Worm (Caenorhabditis elegans) whole organism, early embryonic: Measurements from ENCODE around the gene cah-4.

Experiments
- B0310.2 ChIP-seq: sonication (generic microtip); optimal IDR thresholded peaks from 2 replicates; lab custom pipeline; 2016; ENCODE audit warnings: mild to moderate bottlenecking, missing genetic modification characterization, missing compliant biosample characterization
- F13C5.2 ChIP-seq: sonication (generic microtip); optimal IDR thresholded peaks from 2 replicates; lab custom pipeline; 2017; ENCODE audit warnings: mild to moderate bottlenecking, missing genetic modification characterization, inconsistent platforms, missing compliant biosample characterization
- aly-1 ChIP-seq: sonication (generic microtip); optimal IDR thresholded peaks from 2 replicates; lab custom pipeline; 2016; ENCODE audit warnings: missing genetic modification characterization, missing compliant biosample characterization
- ama-1 ChIP-seq: fragments of 150-350 bp; optimal IDR thresholded peaks from 2 replicates; lab custom pipeline; 2014
- ceh-36 ChIP-seq: sonication (generic microtip); optimal IDR thresholded peaks from 2 replicates; lab custom pipeline; 2016; ENCODE audit warnings: missing genetic modification characterization, inconsistent platforms, missing compliant biosample characterization
- ets-7 ChIP-seq: sonication (generic microtip); optimal IDR thresholded peaks from 2 replicates; lab custom pipeline; 2016; ENCODE audit warnings: missing genotype, missing genetic modification characterization, missing compliant biosample characterization
- flt-1 ChIP-seq: fragments of 200-800 bp; sonication (Bioruptor generic); IDR thresholded peaks from 2 replicates; pipeline ENCODE4 v1.3.6; 2022; ENCODE audit warnings: missing genetic modification characterization, missing compliant biosample characterization
- hmbx-1 ChIP-seq: sonication (generic microtip); optimal IDR thresholded peaks from 2 replicates; lab custom pipeline; 2016; ENCODE audit warnings: mild to moderate bottlenecking, missing genetic modification characterization, missing compliant biosample characterization
- hmg-4 ChIP-seq: fragments of 200-800 bp; sonication (Bioruptor generic); optimal IDR thresholded peaks from 2 replicates; lab custom pipeline; 2018; ENCODE audit warnings: mild to moderate bottlenecking, missing genetic modification characterization, missing compliant biosample characterization
- pes-1 ChIP-seq: fragments of 200-800 bp; sonication (Bioruptor generic); IDR thresholded peaks from 2 replicates; pipeline ENCODE4 v1.3.6; 2022; ENCODE audit warnings: missing genetic modification reagents, missing genetic modification characterization, missing compliant biosample characterization
- scrt-1 ChIP-seq: fragments of 200-800 bp; sonication (Bioruptor generic); IDR thresholded peaks from 2 replicates; pipeline ENCODE4 v1.3.6; 2022; ENCODE audit warnings: missing genetic modification characterization, missing compliant biosample characterization
- sea-1 ChIP-seq: fragments of 200-800 bp; sonication (Bioruptor generic); conservative IDR thresholded peaks from 2 replicates; pipeline ENCODE4 v1.3.6; 2022; ENCODE audit warnings: missing genetic modification characterization, missing compliant biosample characterization
- tbx-11 ChIP-seq: fragments of 200-800 bp; sonication (Bioruptor generic); IDR thresholded peaks from 2 replicates; pipeline ENCODE4 v1.3.6; 2022; ENCODE audit warnings: missing genetic modification characterization, missing compliant biosample characterization
- tbx-37 ChIP-seq: fragments of 200-800 bp; sonication (Bioruptor generic); conservative IDR thresholded peaks from 2 replicates; pipeline ENCODE4 v1.3.6; 2022; ENCODE audit warnings: missing genetic modification reagents, missing genetic modification characterization, missing compliant biosample characterization

DNA sequence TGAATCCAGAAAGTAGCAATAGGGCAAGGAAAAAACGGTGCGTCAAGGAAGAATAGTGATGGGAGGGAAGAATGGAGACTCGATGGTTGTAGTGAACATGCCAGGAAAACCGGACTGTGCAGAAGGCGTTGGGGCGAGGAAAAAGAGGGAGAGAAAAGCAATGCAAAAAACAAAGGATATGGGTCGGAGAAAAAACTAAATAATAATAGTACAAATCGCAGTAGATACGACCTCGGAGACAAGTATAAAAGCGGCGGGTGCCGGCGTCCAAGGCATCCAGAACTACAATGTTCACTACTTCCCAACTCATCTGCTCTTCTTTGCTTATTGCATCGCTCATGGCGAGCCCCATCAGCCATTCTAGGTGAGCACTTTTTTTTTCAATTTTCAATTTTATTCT lies 5.6 kb upstream of the cah-4 start, which contains the start of gene R01E6.5:
- TF ChIP-seq ama-1 (lab: Kevin White, UChicago), result no peak
- no peak for TF ChIP-seq ets-7
- TF ChIP-seq aly-1 (tag; lab: Kevin White, UChicago), result no peak
- TF ChIP-seq tbx-37 (GFP tag; lab: Robert Waterston, UW), result no peak
- no peak for TF ChIP-seq F13C5.2 (tag; lab: Kevin White, UChicago)
- TF ChIP-seq flt-1 (GFP tag; lab: Robert Waterston, UW), result no peak
- TF ChIP-seq scrt-1, result no peak
- no peak for TF ChIP-seq sea-1
- TF ChIP-seq ceh-36, result no peak
- TF ChIP-seq hmbx-1 (tag; lab: Kevin White, UChicago), result no peak
- TF ChIP-seq tbx-11, result no peak
- no peak for TF ChIP-seq pes-1 (GFP tag; lab: Robert Waterston, UW)
- no peak for TF ChIP-seq hmg-4
- no peak for TF ChIP-seq B0310.2 (tag; lab: Kevin White, UChicago)
